Worm (Caenorhabditis elegans) whole organism, L1 larva: ENCODE data around the gene set-27.
A peak's percentile ranks its signal among the peaks of the same experiment; 100 is the strongest.

Experiments used
- C04F5.9 ChIP-seq: sonication (generic microtip); optimal IDR thresholded peaks from 2 replicates; lab custom pipeline; 2016; ENCODE audit warnings: missing genetic modification characterization, missing compliant biosample characterization
- C16A3.4 ChIP-seq: fragments of 150-350 bp; optimal IDR thresholded peaks from 2 replicates; lab custom pipeline; 2014; ENCODE audit warnings: missing biosample characterization, missing genetic modification characterization
- C34B4.2 ChIP-seq: sonication (generic microtip); optimal IDR thresholded peaks from 2 replicates; lab custom pipeline; 2017; ENCODE audit warnings: mild to moderate bottlenecking, missing genetic modification characterization, missing compliant biosample characterization
- alr-1 ChIP-seq: fragments of 200-800 bp; sonication (Bioruptor generic); optimal IDR thresholded peaks from 2 replicates; lab custom pipeline; 2018; ENCODE audit warnings: borderline replicate concordance, mild to moderate bottlenecking, missing genetic modification characterization, missing compliant biosample characterization
- blmp-1 ChIP-seq: fragments of 150-350 bp; optimal IDR thresholded peaks from 2 replicates; lab custom pipeline; 2014; ENCODE audit warnings: missing biosample characterization, missing genetic modification characterization
- ceh-63 ChIP-seq: fragments of 200-800 bp; sonication (Bioruptor generic); optimal IDR thresholded peaks from 2 replicates; lab custom pipeline; 2018; ENCODE audit warnings: mild to moderate bottlenecking, missing genetic modification characterization, missing compliant biosample characterization
- ces-1 ChIP-seq: fragments of 150-350 bp; optimal IDR thresholded peaks from 2 replicates; lab custom pipeline; 2014; ENCODE audit warnings: missing biosample characterization, missing genetic modification reagents, missing genetic modification characterization
- efl-1 ChIP-seq, 4 experiments: fragments of 150-350 bp; optimal IDR thresholded peaks in 3 of 4; peaks in 1 of 4; 1 replicate in 1 of 4; 2 replicates in 3 of 4; lab custom pipeline; 2014; ENCODE audit warnings: missing biosample characterization in 2 of 4, missing genetic modification characterization in 2 of 4, missing genetic modification reagents in 2 of 4
- elt-2 ChIP-seq: sonication (generic microtip); optimal IDR thresholded peaks from 2 replicates; lab custom pipeline; 2016; ENCODE audit warnings: missing genetic modification characterization, mild to moderate bottlenecking, inconsistent platforms, missing compliant biosample characterization, missing genetic modification reagents
- elt-3 ChIP-seq, 6 experiments: fragments of 150-350 bp in 1 of 6; sonication (generic microtip); optimal IDR thresholded peaks; 2 replicates each; lab custom pipeline; 2017 to 2018; ENCODE audit warnings: missing biosample characterization in 6 of 6, missing genetic modification characterization in 6 of 6, inconsistent platforms in 1 of 6
- fkh-4 ChIP-seq: sonication (generic microtip); optimal IDR thresholded peaks from 2 replicates; lab custom pipeline; 2016; ENCODE audit warnings: missing compliant biosample characterization, missing genetic modification characterization, borderline replicate concordance
- grh-1 ChIP-seq: fragments of 200-800 bp; sonication (Bioruptor generic); IDR thresholded peaks from 2 replicates; pipeline ENCODE4 v1.3.6; 2022; ENCODE audit warnings: missing genetic modification reagents, missing genetic modification characterization, missing compliant biosample characterization
- isw-1 ChIP-seq: fragments of 200-800 bp; sonication (Bioruptor generic); IDR thresholded peaks from 2 replicates; pipeline ENCODE4 v1.3.6; 2022; ENCODE audit warnings: missing genetic modification characterization, missing compliant biosample characterization
- jun-1 ChIP-seq: fragments of 150-350 bp; optimal IDR thresholded peaks from 2 replicates; lab custom pipeline; 2014; ENCODE audit warnings: missing biosample characterization, missing genetic modification reagents, missing genetic modification characterization
- lin-13 ChIP-seq: fragments of 150-350 bp; optimal IDR thresholded peaks from 2 replicates; lab custom pipeline; 2014; ENCODE audit warnings: missing biosample characterization, missing genetic modification reagents, missing genetic modification characterization
- lin-14 ChIP-seq: fragments of 200-800 bp; sonication (Bioruptor generic); optimal IDR thresholded peaks from 2 replicates; lab custom pipeline; 2018; ENCODE audit warnings: mild to moderate bottlenecking, missing genetic modification characterization, moderate library complexity, missing compliant biosample characterization
- lin-35 ChIP-seq, 2 experiments: fragments of 150-350 bp; optimal IDR thresholded peaks; 2 replicates each; lab custom pipeline; 2014; ENCODE audit warnings: missing biosample characterization in 2 of 2, missing genetic modification characterization in 2 of 2, missing genetic modification reagents in 2 of 2
- lsy-2 ChIP-seq, 2 experiments: fragments of 150-350 bp; optimal IDR thresholded peaks; 2 replicates each; lab custom pipeline; 2014; ENCODE audit warnings: missing biosample characterization in 2 of 2, missing genetic modification characterization in 2 of 2
- mep-1 ChIP-seq: fragments of 150-350 bp; optimal IDR thresholded peaks from 2 replicates; lab custom pipeline; 2014; ENCODE audit warnings: missing biosample characterization, missing genetic modification characterization
- nhr-12 ChIP-seq: sonication (generic microtip); optimal IDR thresholded peaks from 2 replicates; lab custom pipeline; 2017; ENCODE audit warnings: missing biosample characterization, missing genetic modification characterization
- nhr-19 ChIP-seq: fragments of 200-800 bp; sonication (Bioruptor generic); conservative IDR thresholded peaks from 2 replicates; pipeline ENCODE4 v1.3.6; 2022; ENCODE audit warnings: missing genetic modification characterization, missing compliant biosample characterization
- nhr-20 ChIP-seq: sonication (generic microtip); optimal IDR thresholded peaks from 2 replicates; lab custom pipeline; 2016; ENCODE audit warnings: mild to moderate bottlenecking, missing genetic modification characterization, missing compliant biosample characterization
- nhr-47 ChIP-seq: sonication (generic microtip); optimal IDR thresholded peaks from 2 replicates; lab custom pipeline; 2016; ENCODE audit warnings: mild to moderate bottlenecking, missing genetic modification characterization, moderate library complexity, missing compliant biosample characterization
- nhr-71 ChIP-seq: sonication (generic microtip); optimal IDR thresholded peaks from 2 replicates; lab custom pipeline; 2016; ENCODE audit warnings: mild to moderate bottlenecking, missing genetic modification characterization, moderate library complexity, missing compliant biosample characterization
- nhr-85 ChIP-seq: sonication (generic microtip); peaks from one replicate; lab custom pipeline; 2016; ENCODE audit warnings: missing genetic modification characterization, inconsistent platforms, missing compliant biosample characterization
- nhr-90 ChIP-seq: sonication (generic microtip); optimal IDR thresholded peaks from 2 replicates; lab custom pipeline; 2016; ENCODE audit warnings: mild to moderate bottlenecking, missing genetic modification characterization, missing compliant biosample characterization; ENCODE audit not compliant: poor library complexity
- snpc-4 ChIP-seq: fragments of 150-350 bp; optimal IDR thresholded peaks from 2 replicates; lab custom pipeline; 2014; ENCODE audit warnings: missing biosample characterization, missing genetic modification characterization
- snu-23 ChIP-seq: sonication (generic microtip); optimal IDR thresholded peaks from 2 replicates; lab custom pipeline; 2016; ENCODE audit warnings: missing genetic modification characterization, missing compliant biosample characterization
- sox-4 ChIP-seq: sonication (generic microtip); optimal IDR thresholded peaks from 2 replicates; lab custom pipeline; 2016; ENCODE audit warnings: missing genetic modification characterization, missing compliant biosample characterization
- sup-37 ChIP-seq: fragments of 200-800 bp; sonication (Bioruptor generic); optimal IDR thresholded peaks from 2 replicates; lab custom pipeline; 2018; ENCODE audit warnings: mild to moderate bottlenecking, missing genetic modification characterization, missing compliant biosample characterization
- unc-130 ChIP-seq: fragments of 150-350 bp; optimal IDR thresholded peaks from 2 replicates; lab custom pipeline; 2017; ENCODE audit warnings: missing biosample characterization, missing genetic modification characterization, inconsistent platforms
- zag-1 ChIP-seq: fragments of 150-350 bp; optimal IDR thresholded peaks from 2 replicates; lab custom pipeline; 2014; ENCODE audit warnings: missing biosample characterization, missing genetic modification characterization
- ztf-11 ChIP-seq, 2 experiments: sonication (generic microtip); optimal IDR thresholded peaks; 2 replicates each; lab custom pipeline; 2016 to 2017; ENCODE audit warnings: missing genetic modification characterization in 2 of 2, missing biosample characterization in 1 of 2, missing compliant biosample characterization in 1 of 2
- ztf-4 ChIP-seq: fragments of 150-350 bp; optimal IDR thresholded peaks from 2 replicates; lab custom pipeline; 2014; ENCODE audit warnings: missing biosample characterization, missing genetic modification characterization

Gene set-27

DNA sequence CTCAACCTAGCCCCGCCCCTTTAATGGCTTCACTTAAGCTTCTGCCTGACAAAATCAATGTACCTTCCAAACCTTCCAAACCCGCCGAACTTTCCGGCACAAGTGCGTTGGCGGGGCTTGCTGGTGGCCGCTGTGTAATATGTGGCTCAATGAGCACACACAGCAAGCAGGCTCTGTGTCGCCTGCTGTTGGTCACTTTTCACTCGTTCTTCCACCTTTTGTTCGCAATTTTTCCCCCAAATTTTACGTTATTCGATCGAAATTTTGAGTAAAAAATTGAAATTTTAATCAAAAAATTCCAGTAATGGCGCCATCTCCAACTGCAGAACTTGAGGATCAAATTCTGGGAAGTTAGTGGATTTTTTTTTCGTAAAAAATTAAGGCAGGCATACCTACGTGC, at the start of gene set-27:
Gene set-27 (plus strand): TSS at position 301 of the 400 bp plus-strand sequence.
- TF ChIP-seq ceh-63 (GFP tag; lab: Kevin White, UChicago) (no peak), efl-1 (optimal IDR thresholded peaks at IDR 0.05; lab: Kevin White, UChicago) (no peak), efl-1 (GFP tag; optimal IDR thresholded peaks at IDR 0.05 in 1 of 2; lab: Kevin White, UChicago) (peak in 1 of 2 experiments; percentile 31), zag-1 (tag; lab: Kevin White, UChicago) (no peak)

DNA sequence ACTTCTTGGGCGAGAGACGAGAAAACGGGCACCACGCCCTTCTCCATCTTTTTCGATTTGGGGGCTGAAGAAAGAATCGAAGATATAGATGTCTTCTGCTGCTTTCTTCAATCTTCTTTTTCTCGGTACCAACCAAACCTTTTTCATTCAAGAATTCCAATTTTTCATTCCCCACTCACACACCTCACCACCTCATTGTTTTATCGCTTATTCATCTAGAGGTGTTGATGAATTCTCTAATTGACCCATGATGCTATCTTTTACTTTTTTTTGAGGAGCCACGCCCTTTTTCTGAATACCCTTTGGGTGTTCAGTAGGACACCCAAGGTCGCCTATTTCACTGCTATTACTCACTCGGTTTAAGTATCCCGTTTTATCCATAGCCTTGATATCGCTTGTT, 49.2 kb upstream of the set-27 start:
- TF ChIP-seq snu-23 (peak; percentile 19), nhr-71 (tag; lab: Kevin White, UChicago) (peak; percentile 7), mep-1 (tag; lab: Kevin White, UChicago) (peak; percentile 18), ces-1 (GFP tag; lab: Kevin White, UChicago) (no peak), lin-14 (GFP tag; lab: Kevin White, UChicago) (peak; percentile 71), blmp-1 (tag; lab: Kevin White, UChicago) (peak; percentile 47), nhr-90 (peak; percentile 31), sox-4 (tag; lab: Kevin White, UChicago) (no peak), grh-1 (0 out of 2 replicates have a peak, but pooled peaks have one; percentile 20), nhr-85 (tag; lab: Kevin White, UChicago) (peak; percentile 89)

- no peak for TF ChIP-seq jun-1 (tag; lab: Kevin White, UChicago)
- no peak for TF ChIP-seq ztf-4 (tag; lab: Kevin White, UChicago)
- peak; percentile 73 for TF ChIP-seq elt-2
- TF ChIP-seq nhr-12 (tag; lab: Kevin White, UChicago): no peak
- TF ChIP-seq efl-1 (optimal IDR thresholded peaks at IDR 0.05; lab: Kevin White, UChicago): no peak
- no peak for TF ChIP-seq efl-1 (GFP tag; optimal IDR thresholded peaks at IDR 0.05 in 1 of 2; lab: Kevin White, UChicago)
- no peak for TF ChIP-seq isw-1 (GFP tag; lab: Robert Waterston, UW)
- TF ChIP-seq unc-130 (tag; lab: Kevin White, UChicago): no peak
Measured at ce11 chrIII:2652704-2653566, 47.8 kb upstream of the set-27 start.

DNA sequence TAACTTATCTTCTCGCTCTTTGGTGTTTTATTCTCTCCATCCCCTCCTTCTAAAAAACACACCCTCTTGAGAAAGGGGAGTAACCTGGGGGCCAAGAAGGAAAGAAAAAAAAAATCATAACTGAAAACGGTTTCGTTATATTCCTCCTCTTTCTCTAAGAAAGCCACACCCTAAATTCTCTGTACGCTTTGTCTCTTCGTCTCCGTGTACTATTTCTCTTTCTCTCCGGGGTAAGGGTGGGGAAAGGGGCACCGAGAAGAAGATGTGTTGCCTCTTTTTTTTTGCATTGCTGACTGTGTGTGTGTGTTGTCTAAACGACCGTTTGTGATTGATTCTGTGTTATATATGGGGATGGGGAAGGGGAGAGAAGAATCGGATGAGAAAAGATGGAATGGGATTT, 44.6 kb upstream of the set-27 start:
- no peak for TF ChIP-seq C04F5.9 (tag; lab: Kevin White, UChicago)
- peak; percentile 33 for TF ChIP-seq nhr-20 (tag; lab: Kevin White, UChicago)
- peak; percentile 91 for TF ChIP-seq nhr-85 (tag; lab: Kevin White, UChicago)
- peak; percentile 25 for TF ChIP-seq lin-13
- TF ChIP-seq unc-130 (tag; lab: Kevin White, UChicago): no peak
- TF ChIP-seq lsy-2 (tag; optimal IDR thresholded peaks at IDR 0.05; lab: Kevin White, UChicago): peak in 1 of 2 experiments; percentile 25
- TF ChIP-seq ceh-63 (GFP tag; lab: Kevin White, UChicago): no peak
- TF ChIP-seq efl-1 (optimal IDR thresholded peaks at IDR 0.05; lab: Kevin White, UChicago): no peak
- TF ChIP-seq efl-1 (GFP tag; optimal IDR thresholded peaks at IDR 0.05 in 1 of 2; lab: Kevin White, UChicago): peak in 1 of 2 experiments; percentile 22
- TF ChIP-seq nhr-71 (tag; lab: Kevin White, UChicago): peak; percentile 32
- no peak for TF ChIP-seq sup-37 (GFP tag; lab: Kevin White, UChicago)
- TF ChIP-seq nhr-47 (tag; lab: Kevin White, UChicago): peak; percentile 10
- TF ChIP-seq snu-23: peak; percentile 46
- TF ChIP-seq C34B4.2 (tag; lab: Kevin White, UChicago): no peak
- TF ChIP-seq alr-1: no peak
- peak; percentile 29 for TF ChIP-seq C16A3.4
- peak in 4 of 6 experiments; percentile 1 to 61 (median 31) for TF ChIP-seq elt-3 (tag; optimal IDR thresholded peaks at IDR 0.05; lab: Kevin White, UChicago)
- peak; percentile 83 for TF ChIP-seq lin-14 (GFP tag; lab: Kevin White, UChicago)
- no peak for TF ChIP-seq lin-35 (GFP tag; optimal IDR thresholded peaks at IDR 0.05; lab: Kevin White, UChicago)
- peak; percentile 81 for TF ChIP-seq blmp-1 (tag; lab: Kevin White, UChicago)
- TF ChIP-seq snpc-4 (tag; lab: Kevin White, UChicago): no peak
- TF ChIP-seq nhr-19: 0 out of 2 replicates have a peak, but pooled peaks have one; percentile 3
- TF ChIP-seq mep-1 (tag; lab: Kevin White, UChicago): peak; percentile 56
- no peak for TF ChIP-seq fkh-4
- peak; percentile 18 for TF ChIP-seq nhr-90
- no peak for TF ChIP-seq ztf-11 (tag; optimal IDR thresholded peaks at IDR 0.05; lab: Kevin White, UChicago)
